Fruit fly (Drosophila melanogaster) whole organism, prepupa: Measurements from ENCODE around the gene CG31548.

Source experiments
- Blimp-1 ChIP-seq: fragments of 200-800 bp; sonication (Bioruptor generic); optimal IDR thresholded peaks from 3 replicates; lab custom pipeline; 2017; ENCODE audit warnings: missing biosample characterization, missing genetic modification characterization, mild to moderate bottlenecking, moderate library complexity, missing genetic modification reagents
- CG10631 ChIP-seq: fragments of 200-800 bp; sonication (Bioruptor generic); optimal IDR thresholded peaks from 2 replicates; lab custom pipeline; 2016; ENCODE audit warnings: missing biosample characterization, missing genetic modification characterization
- CG10669 ChIP-seq: fragments of 200-800 bp; sonication (Bioruptor generic); optimal IDR thresholded peaks from 3 replicates; lab custom pipeline; 2018; ENCODE audit warnings: missing biosample characterization, mild to moderate bottlenecking, missing genetic modification characterization, moderate library complexity
- CG11294 ChIP-seq: fragments of 200-800 bp; sonication (Bioruptor generic); IDR thresholded peaks from 2 replicates; pipeline ENCODE4 v1.3.6; 2022; ENCODE audit warnings: missing biosample characterization, missing genetic modification characterization
- CG11762 ChIP-seq: fragments of 200-800 bp; sonication (Bioruptor generic); optimal IDR thresholded peaks from 3 replicates; lab custom pipeline; 2016; ENCODE audit warnings: missing biosample characterization, missing genetic modification characterization; ENCODE audit not compliant: insufficient read depth
- CG11902 ChIP-seq: fragments of 200-800 bp; sonication (Bioruptor generic); optimal IDR thresholded peaks from 3 replicates; lab custom pipeline; 2016; ENCODE audit warnings: missing biosample characterization, missing genetic modification characterization
- CG15336 ChIP-seq: fragments of 200-800 bp; sonication (Bioruptor generic); IDR thresholded peaks from 2 replicates; pipeline ENCODE4 v1.3.6; 2022; ENCODE audit warnings: missing biosample characterization, missing genetic modification characterization
- CG1621 ChIP-seq: fragments of 200-800 bp; sonication (Bioruptor generic); optimal IDR thresholded peaks from 3 replicates; lab custom pipeline; 2018; ENCODE audit warnings: missing biosample characterization, mild to moderate bottlenecking, missing genetic modification characterization
- CG16779 ChIP-seq: fragments of 200-800 bp; sonication (Bioruptor generic); optimal IDR thresholded peaks from 3 replicates; lab custom pipeline; 2017; ENCODE audit warnings: missing biosample characterization, mild to moderate bottlenecking, missing genetic modification characterization
- CG3032 ChIP-seq: fragments of 200-800 bp; optimal IDR thresholded peaks from 2 replicates; lab custom pipeline; 2019; ENCODE audit warnings: missing biosample characterization, mild to moderate bottlenecking, missing genetic modification characterization, moderate library complexity
- CG31627 ChIP-seq: fragments of 200-800 bp; sonication (Bioruptor generic); optimal IDR thresholded peaks from 3 replicates; lab custom pipeline; 2016; ENCODE audit warnings: missing biosample characterization, missing genetic modification characterization
- CG32006 ChIP-seq: fragments of 200-800 bp; sonication (Bioruptor generic); optimal IDR thresholded peaks from 3 replicates; lab custom pipeline; 2017; ENCODE audit warnings: missing biosample characterization, mild to moderate bottlenecking, missing genetic modification characterization
- CG34406 ChIP-seq: fragments of 200-800 bp; sonication (Bioruptor generic); optimal IDR thresholded peaks from 3 replicates; lab custom pipeline; 2016; ENCODE audit warnings: missing biosample characterization, missing genetic modification characterization
- CG3919 ChIP-seq: fragments of 200-800 bp; sonication (Bioruptor generic); optimal IDR thresholded peaks from 3 replicates; lab custom pipeline; 2016; ENCODE audit warnings: missing biosample characterization, missing genetic modification characterization
- CG4318 ChIP-seq: fragments of 200-800 bp; sonication (Bioruptor generic); optimal IDR thresholded peaks from 3 replicates; lab custom pipeline; 2017; ENCODE audit warnings: missing biosample characterization, mild to moderate bottlenecking, missing genetic modification characterization
- CG6163 ChIP-seq: fragments of 200-800 bp; sonication (Bioruptor generic); IDR thresholded peaks from 3 replicates; pipeline ENCODE4 v1.3.6; 2022; ENCODE audit warnings: missing biosample characterization, missing genetic modification characterization
- CG6276 ChIP-seq: fragments of 200-800 bp; sonication (Bioruptor generic); optimal IDR thresholded peaks from 2 replicates; lab custom pipeline; 2017; ENCODE audit warnings: missing biosample characterization, mild to moderate bottlenecking, missing genetic modification characterization
- CG6792 ChIP-seq: fragments of 200-800 bp; sonication (Bioruptor generic); optimal IDR thresholded peaks from 3 replicates; lab custom pipeline; 2016; ENCODE audit warnings: missing biosample characterization, missing genetic modification characterization
- CG6854 ChIP-seq: fragments of 200-800 bp; sonication (Bioruptor generic); optimal IDR thresholded peaks from 2 replicates; lab custom pipeline; 2017; ENCODE audit warnings: missing biosample characterization, mild to moderate bottlenecking, missing genetic modification characterization
- CG7368 ChIP-seq: fragments of 200-800 bp; sonication (Bioruptor generic); optimal IDR thresholded peaks from 3 replicates; lab custom pipeline; 2016; ENCODE audit warnings: missing biosample characterization, missing genetic modification characterization
- CG8319 ChIP-seq: fragments of 200-800 bp; sonication (Bioruptor generic); optimal IDR thresholded peaks from 3 replicates; lab custom pipeline; 2016; ENCODE audit warnings: missing biosample characterization, missing genetic modification characterization
- CG8632 ChIP-seq: fragments of 200-800 bp; sonication (Bioruptor generic); optimal IDR thresholded peaks from 3 replicates; lab custom pipeline; 2016; ENCODE audit warnings: missing biosample characterization, missing genetic modification characterization
- CG9139 ChIP-seq: fragments of 200-800 bp; sonication (Bioruptor generic); optimal IDR thresholded peaks from 3 replicates; lab custom pipeline; 2017; ENCODE audit warnings: missing biosample characterization, mild to moderate bottlenecking, missing genetic modification characterization
- Eip75B ChIP-seq: fragments of 200-800 bp; sonication (Bioruptor generic); optimal IDR thresholded peaks from 3 replicates; lab custom pipeline; 2016; ENCODE audit warnings: missing biosample characterization, missing genetic modification characterization
- Eip78C ChIP-seq: fragments of 200-800 bp; sonication (Bioruptor generic); peaks from one replicate; lab custom pipeline; 2016; ENCODE audit warnings: missing biosample characterization, missing genetic modification characterization
- Ets21C ChIP-seq: fragments of 200-800 bp; sonication (Bioruptor generic); optimal IDR thresholded peaks from 3 replicates; lab custom pipeline; 2016; ENCODE audit warnings: missing biosample characterization, missing genetic modification characterization
- Ets96B ChIP-seq: fragments of 200-800 bp; optimal IDR thresholded peaks from 2 replicates; lab custom pipeline; 2019; ENCODE audit warnings: missing biosample characterization, mild to moderate bottlenecking, missing genetic modification characterization, moderate library complexity
- Gug ChIP-seq: fragments of 200-800 bp; sonication (Bioruptor generic); IDR thresholded peaks from 2 replicates; pipeline ENCODE4 v1.3.6; 2022; ENCODE audit warnings: missing biosample characterization, missing genetic modification characterization
- Hr38 ChIP-seq: sonication (Bioruptor generic); optimal IDR thresholded peaks from 2 replicates; lab custom pipeline; 2016; ENCODE audit warnings: missing biosample characterization, missing genetic modification characterization
- Hr39 ChIP-seq: fragments of 200-800 bp; sonication (Bioruptor generic); optimal IDR thresholded peaks from 2 replicates; lab custom pipeline; 2016; ENCODE audit warnings: missing biosample characterization, missing genetic modification characterization
- Hr4 ChIP-seq: fragments of 200-800 bp; sonication (Bioruptor generic); optimal IDR thresholded peaks from 3 replicates; lab custom pipeline; 2016; ENCODE audit warnings: missing biosample characterization, missing genetic modification characterization
- Lpt ChIP-seq: fragments of 200-800 bp; sonication (Bioruptor generic); optimal IDR thresholded peaks from 3 replicates; lab custom pipeline; 2016; ENCODE audit warnings: missing biosample characterization, missing genetic modification characterization
- Met ChIP-seq: fragments of 200-800 bp; sonication (Bioruptor generic); optimal IDR thresholded peaks from 3 replicates; lab custom pipeline; 2016; ENCODE audit warnings: missing biosample characterization, missing genetic modification characterization
- OdsH ChIP-seq: fragments of 200-800 bp; sonication (Bioruptor generic); optimal IDR thresholded peaks from 3 replicates; lab custom pipeline; 2016; ENCODE audit warnings: missing biosample characterization, missing genetic modification characterization
- Smox ChIP-seq: fragments of 200-800 bp; sonication (Bioruptor generic); optimal IDR thresholded peaks from 3 replicates; lab custom pipeline; 2016; ENCODE audit warnings: missing biosample characterization, missing genetic modification characterization
- Sox102F ChIP-seq: fragments of 200-800 bp; sonication (Bioruptor generic); optimal IDR thresholded peaks from 2 replicates; lab custom pipeline; 2016; ENCODE audit warnings: missing biosample characterization, mild to moderate bottlenecking, missing genetic modification characterization
- Sox14 ChIP-seq: fragments of 200-800 bp; sonication (Bioruptor generic); optimal IDR thresholded peaks from 3 replicates; lab custom pipeline; 2016; ENCODE audit warnings: missing biosample characterization, missing genetic modification characterization
- Sox15 ChIP-seq: fragments of 200-800 bp; sonication (Bioruptor generic); optimal IDR thresholded peaks from 3 replicates; lab custom pipeline; 2016; ENCODE audit warnings: missing biosample characterization, missing genetic modification characterization
- acj6 ChIP-seq: fragments of 200-800 bp; sonication (Bioruptor generic); optimal IDR thresholded peaks from 3 replicates; lab custom pipeline; 2016; ENCODE audit warnings: missing biosample characterization, missing genetic modification characterization
- dac ChIP-seq: fragments of 200-800 bp; sonication (Bioruptor generic); optimal IDR thresholded peaks from 2 replicates; lab custom pipeline; 2017; ENCODE audit warnings: missing biosample characterization, mild to moderate bottlenecking, missing genetic modification characterization
- dsx ChIP-seq: fragments of 200-800 bp; optimal IDR thresholded peaks from 3 replicates; lab custom pipeline; 2019; ENCODE audit warnings: missing biosample characterization, mild to moderate bottlenecking, missing genetic modification characterization, moderate library complexity; ENCODE audit not compliant: poor library complexity, severe bottlenecking
- esn ChIP-seq: fragments of 200-800 bp; sonication (Bioruptor generic); optimal IDR thresholded peaks from 2 replicates; lab custom pipeline; 2016; ENCODE audit warnings: missing biosample characterization, mild to moderate bottlenecking, missing genetic modification characterization, moderate library complexity
- fd59A ChIP-seq: fragments of 200-800 bp; sonication (Bioruptor generic); optimal IDR thresholded peaks from 2 replicates; lab custom pipeline; 2017; ENCODE audit warnings: missing biosample characterization, mild to moderate bottlenecking, missing genetic modification characterization, missing genetic modification reagents
- fd85E ChIP-seq: fragments of 200-800 bp; sonication (Bioruptor generic); optimal IDR thresholded peaks from 3 replicates; lab custom pipeline; 2016; ENCODE audit warnings: missing biosample characterization, missing genetic modification characterization
- fkh ChIP-seq: fragments of 200-800 bp; sonication (Bioruptor generic); optimal IDR thresholded peaks from 3 replicates; lab custom pipeline; 2017; ENCODE audit warnings: missing biosample characterization, mild to moderate bottlenecking, missing genetic modification characterization, moderate library complexity
- lz ChIP-seq: fragments of 200-800 bp; sonication (Bioruptor generic); optimal IDR thresholded peaks from 3 replicates; lab custom pipeline; 2016; ENCODE audit warnings: missing biosample characterization, missing genetic modification characterization
- net ChIP-seq: fragments of 200-800 bp; sonication (Bioruptor generic); optimal IDR thresholded peaks from 3 replicates; lab custom pipeline; 2016; ENCODE audit warnings: missing biosample characterization, missing genetic modification characterization
- salr ChIP-seq, 2 experiments: fragments of 200-800 bp; sonication (Bioruptor generic); optimal IDR thresholded peaks; 3 replicates each; lab custom pipeline; 2016 to 2018; ENCODE audit warnings: missing biosample characterization in 2 of 2, missing genetic modification characterization in 2 of 2, mild to moderate bottlenecking in 1 of 2
- spab ChIP-seq: fragments of 200-800 bp; sonication (Bioruptor generic); optimal IDR thresholded peaks from 2 replicates; lab custom pipeline; 2017; ENCODE audit warnings: missing biosample characterization, mild to moderate bottlenecking, missing genetic modification characterization, missing genetic modification reagents
- ss ChIP-seq, 2 experiments: fragments of 200-800 bp; sonication (Bioruptor generic); optimal IDR thresholded peaks; 2 replicates in 1 of 2; 3 replicates in 1 of 2; lab custom pipeline; 2017 to 2018; ENCODE audit warnings: mild to moderate bottlenecking in 2 of 2, missing biosample characterization in 2 of 2, missing genetic modification characterization in 2 of 2, moderate library complexity in 1 of 2
- svp ChIP-seq: fragments of 200-800 bp; sonication (Bioruptor generic); peaks from one replicate; lab custom pipeline; 2016; ENCODE audit warnings: missing biosample characterization, missing genetic modification characterization
- topi ChIP-seq: fragments of 200-800 bp; sonication (Bioruptor generic); optimal IDR thresholded peaks from 3 replicates; lab custom pipeline; 2016; ENCODE audit warnings: missing biosample characterization, missing genetic modification characterization
- vri ChIP-seq: fragments of 200-800 bp; sonication (Bioruptor generic); optimal IDR thresholded peaks from 3 replicates; lab custom pipeline; 2016; ENCODE audit warnings: missing biosample characterization, mild to moderate bottlenecking, missing genetic modification characterization

The CG31548 gene

dm6 chr3R:5591398-5591853, 45.2 kb downstream of the CG31548 start, which contains the start of the genes noi and Vha26:
TSS of gene noi (minus strand) at chr3R:5591459.
TSS of gene Vha26 (plus strand) at chr3R:5591763.
- TF ChIP-seq net (GFP tag; lab: Kevin White, UChicago) (no peak), OdsH (GFP tag; lab: Kevin White, UChicago) (no peak), CG4318 (GFP tag; lab: Kevin White, UChicago) (no peak), CG7368 (GFP tag; lab: Kevin White, UChicago) (no peak), CG3032 (tag; lab: Kevin White, UChicago) (peak; percentile 58), CG34406 (GFP tag; lab: Kevin White, UChicago) (no peak), CG6276 (GFP tag; lab: Kevin White, UChicago) (no peak), lz (peak; percentile 26), CG6163 (no peak), CG15336 (GFP tag; lab: Robert Waterston, UW) (no peak), acj6 (GFP tag; lab: Kevin White, UChicago) (no peak), dsx (GFP tag; lab: Kevin White, UChicago) (peak; percentile 38), Blimp-1 (GFP tag; lab: Kevin White, UChicago) (no peak), fd85E (GFP tag; lab: Kevin White, UChicago) (no peak), esn (peak; percentile 11), fd59A (GFP tag; lab: Kevin White, UChicago) (no peak), dac (GFP tag; lab: Kevin White, UChicago) (no peak), svp (GFP tag; lab: Kevin White, UChicago) (no peak), Sox102F (GFP tag; lab: Kevin White, UChicago) (no peak), CG32006 (GFP tag; lab: Kevin White, UChicago) (no peak), CG11762 (no peak), Eip75B (GFP tag; lab: Kevin White, UChicago) (no peak), CG6792 (GFP tag; lab: Kevin White, UChicago) (no peak), spab (GFP tag; lab: Kevin White, UChicago) (no peak), salr (GFP tag; optimal IDR thresholded peaks at IDR 0.05; lab: Kevin White, UChicago) (no peak), CG8319 (GFP tag; lab: Kevin White, UChicago) (no peak), CG11294 (GFP tag; lab: Robert Waterston, UW) (no peak), Ets96B (tag; lab: Kevin White, UChicago) (peak; percentile 7), Hr38 (GFP tag; lab: Kevin White, UChicago) (no peak), Hr4 (GFP tag; lab: Kevin White, UChicago) (no peak), vri (GFP tag; lab: Kevin White, UChicago) (no peak), Sox14 (no peak), Met (GFP tag; lab: Kevin White, UChicago) (no peak), fkh (GFP tag; lab: Kevin White, UChicago) (peak; percentile 92), topi (GFP tag; lab: Kevin White, UChicago) (peak; percentile 20), CG11902 (GFP tag; lab: Kevin White, UChicago) (no peak), CG10669 (GFP tag; lab: Kevin White, UChicago) (no peak), Hr39 (no peak), CG1621 (peak; percentile 9), CG8632 (GFP tag; lab: Kevin White, UChicago) (no peak), Lpt (GFP tag; lab: Kevin White, UChicago) (no peak), CG9139 (no peak), Eip78C (GFP tag; lab: Kevin White, UChicago) (peak; percentile 61), CG6854 (GFP tag; lab: Kevin White, UChicago) (peak; percentile 10), Sox15 (GFP tag; lab: Kevin White, UChicago) (peak; percentile 2), Gug (GFP tag; lab: Robert Waterston, UW) (no peak), CG16779 (tag; lab: Kevin White, UChicago) (no peak), CG31627 (GFP tag; lab: Kevin White, UChicago) (peak; percentile 49), CG3919 (GFP tag; lab: Kevin White, UChicago) (no peak), Ets21C (no peak), CG10631 (GFP tag; lab: Kevin White, UChicago) (no peak), ss (GFP tag; optimal IDR thresholded peaks at IDR 0.05; lab: Kevin White, UChicago) (no peak), Smox (GFP tag; lab: Kevin White, UChicago) (no peak)
